Worm (Caenorhabditis elegans): Measurements from ENCODE around the gene pag-3.

Gene pag-3

DNA sequence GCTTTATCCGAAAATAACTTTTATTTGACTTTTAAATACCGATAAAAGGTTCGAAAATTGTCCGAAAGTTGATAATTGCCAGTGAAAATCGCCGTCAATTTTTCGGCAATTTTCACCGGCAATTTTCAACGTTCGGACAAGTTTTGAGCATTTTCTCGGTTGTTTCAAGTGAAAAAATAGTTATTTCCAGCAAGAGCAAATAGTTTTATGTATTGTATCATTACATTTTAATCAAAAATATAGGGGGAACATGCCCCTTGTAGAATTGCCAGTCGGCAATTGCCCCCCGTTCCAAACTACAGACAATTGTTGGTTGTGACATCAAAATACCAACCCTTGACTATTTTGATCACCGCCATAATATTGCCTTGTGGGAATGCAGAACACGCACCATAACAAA, 8.0 kb upstream of the pag-3 start, which contains the start of gene rgs-10:
rgs-10 (plus strand) TSS at position 301 of the 400 bp plus-strand sequence.
- TF ChIP-seq ceh-9 (tag; optimal IDR thresholded peaks at IDR 0.05) (no peak), pha-4 (tag; optimal IDR thresholded peaks at IDR 0.05) (no peak), fos-1 (tag; optimal IDR thresholded peaks at IDR 0.05) (no peak), elt-2 (tag; optimal IDR thresholded peaks at IDR 0.05) (no peak), ceh-16 (tag; optimal IDR thresholded peaks at IDR 0.05) (no peak), ceh-82 (tag; optimal IDR thresholded peaks at IDR 0.05) (no peak), jun-1 (tag; optimal IDR thresholded peaks at IDR 0.05) (no peak), daf-12 (tag; optimal IDR thresholded peaks at IDR 0.05) (no peak), nhr-28 (tag; optimal IDR thresholded peaks at IDR 0.05) (no peak), lin-39 (tag; optimal IDR thresholded peaks at IDR 0.05) (no peak), egl-5 (tag; optimal IDR thresholded peaks at IDR 0.05) (no peak), nhr-76 (tag; optimal IDR thresholded peaks at IDR 0.05) (no peak), nhr-43 (tag; optimal IDR thresholded peaks at IDR 0.05; ENCODE audit: poor library complexity, severe bottlenecking) (no peak), ztf-11 (tag; optimal IDR thresholded peaks at IDR 0.05) (no peak), fkh-2 (tag; optimal IDR thresholded peaks at IDR 0.05) (no peak), ama-1 (optimal IDR thresholded peaks at IDR 0.05) (no peak), snpc-4 (tag; optimal IDR thresholded peaks at IDR 0.05) (no peak), nhr-237 (tag; optimal IDR thresholded peaks at IDR 0.05) (no peak)

DNA sequence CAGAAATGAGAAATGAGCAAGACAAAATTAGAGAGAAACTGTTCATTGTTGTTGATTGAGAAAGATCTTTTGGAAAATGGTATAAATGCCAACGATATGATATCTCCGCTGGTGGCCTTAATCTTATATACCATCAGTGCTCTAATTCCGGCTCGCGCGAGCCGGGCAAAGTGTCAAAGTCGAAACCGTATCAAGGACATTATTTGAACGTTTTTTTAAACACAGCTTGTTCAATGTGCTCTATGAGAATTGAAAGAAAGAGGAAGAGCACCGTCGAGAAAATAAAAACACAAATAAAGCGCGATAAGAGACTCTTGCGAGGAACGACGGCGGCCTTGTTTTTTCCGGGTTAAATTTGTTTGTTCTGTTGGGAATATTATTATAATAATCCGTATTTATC, 7.0 kb upstream of the pag-3 start, which contains the start of gene idpp-3:
idpp-3 (minus strand) TSS at position 101 of the 400 bp plus-strand sequence.
- TF ChIP-seq ztf-4 (tag; optimal IDR thresholded peaks at IDR 0.05) (no peak), nhr-12 (tag; optimal IDR thresholded peaks at IDR 0.05) (no peak), nhr-43 (tag; optimal IDR thresholded peaks at IDR 0.05; ENCODE audit: poor library complexity, severe bottlenecking) (no peak), nhr-23 (tag; optimal IDR thresholded peaks at IDR 0.05) (no peak), daf-12 (tag; optimal IDR thresholded peaks at IDR 0.05) (no peak), snpc-4 (tag; optimal IDR thresholded peaks at IDR 0.05) (no peak), ceh-16 (tag; optimal IDR thresholded peaks at IDR 0.05) (no peak), R02D3.7 (tag; optimal IDR thresholded peaks at IDR 0.05) (no peak), ama-1 (optimal IDR thresholded peaks at IDR 0.05) (no peak), egl-5 (tag; optimal IDR thresholded peaks at IDR 0.05) (no peak), unc-39 (tag; optimal IDR thresholded peaks at IDR 0.05) (no peak), ZK546.5 (tag; optimal IDR thresholded peaks at IDR 0.05) (no peak), nhr-237 (tag; optimal IDR thresholded peaks at IDR 0.05) (no peak), unc-62 (GFP tag; optimal IDR thresholded peaks at IDR 0.05) (no peak)

DNA sequence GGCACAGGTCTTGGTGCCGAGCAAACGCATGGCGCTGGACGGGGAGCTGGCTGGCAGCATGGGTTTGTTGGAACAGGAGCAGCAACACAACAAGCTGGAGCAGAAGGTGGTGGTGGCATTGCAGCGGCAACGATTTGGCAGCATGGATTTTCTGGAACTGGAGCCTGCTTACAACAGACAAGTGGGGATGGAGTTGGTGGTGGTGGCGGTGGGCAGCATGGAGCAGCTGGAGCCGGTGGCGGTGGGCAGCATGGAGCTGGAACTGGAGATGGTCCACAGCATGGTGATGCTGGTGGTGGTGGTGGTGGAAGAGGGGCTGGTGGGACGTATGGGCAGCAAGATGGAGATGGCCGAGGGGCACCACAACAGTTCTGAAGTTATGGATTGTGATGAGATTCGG, 6.4 kb upstream of the pag-3 start:
- TF ChIP-seq ztf-4 (tag; optimal IDR thresholded peaks at IDR 0.05) (no peak), egl-27 (tag; optimal IDR thresholded peaks at IDR 0.05) (no peak), ceh-16 (tag; optimal IDR thresholded peaks at IDR 0.05) (no peak), lin-15B (tag; optimal IDR thresholded peaks at IDR 0.05) (no peak), nhr-23 (tag; optimal IDR thresholded peaks at IDR 0.05) (no peak)

DNA sequence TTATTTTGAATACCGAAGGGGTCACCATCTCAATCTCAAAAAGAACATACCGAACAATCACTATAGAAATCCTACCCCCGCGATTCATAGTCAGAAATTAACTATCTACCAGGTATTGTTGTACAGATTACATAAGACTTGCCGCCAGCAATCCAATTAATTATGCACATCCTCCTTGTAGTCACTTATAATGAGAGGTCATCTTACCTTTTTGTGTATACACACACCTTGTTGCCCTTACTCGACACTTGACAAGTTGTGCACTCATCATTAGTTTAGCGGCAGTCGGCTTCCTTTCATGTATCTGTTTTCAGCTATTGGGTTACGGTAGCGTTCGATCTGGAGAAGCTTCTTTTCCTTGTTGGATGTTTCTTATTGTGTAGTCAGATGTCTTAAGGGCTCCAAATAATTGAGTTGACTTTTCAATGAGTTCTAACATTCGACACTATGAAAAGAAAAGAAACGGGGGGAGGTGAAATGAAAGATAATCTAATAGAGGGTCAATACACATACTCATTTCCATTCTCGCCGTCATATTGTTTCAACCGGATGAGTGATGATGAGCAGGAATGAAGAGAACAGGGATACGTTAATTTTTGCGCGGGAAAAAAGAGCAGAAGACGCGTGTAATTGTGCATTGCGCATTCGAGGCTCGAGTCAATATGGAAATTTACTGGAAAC, 5.1 kb upstream of the pag-3 start:
- no peak for TF ChIP-seq ceh-28 (tag; optimal IDR thresholded peaks at IDR 0.05)
- no peak for TF ChIP-seq fos-1 (tag; optimal IDR thresholded peaks at IDR 0.05)
- no peak for TF ChIP-seq nhr-77 (tag; optimal IDR thresholded peaks at IDR 0.05)
- TF ChIP-seq R02D3.7 (tag; optimal IDR thresholded peaks at IDR 0.05) = no peak
- TF ChIP-seq mdl-1 (tag; optimal IDR thresholded peaks at IDR 0.05) = no peak
- TF ChIP-seq snpc-4 (tag; optimal IDR thresholded peaks at IDR 0.05) = no peak
- no peak for TF ChIP-seq ztf-11 (tag; optimal IDR thresholded peaks at IDR 0.05)
- TF ChIP-seq ceh-82 (tag; optimal IDR thresholded peaks at IDR 0.05) = no peak
- TF ChIP-seq mml-1 (tag; optimal IDR thresholded peaks at IDR 0.05) = no peak
- TF ChIP-seq fkh-10 (GFP tag; optimal IDR thresholded peaks at IDR 0.05) = no peak
- no peak for TF ChIP-seq ZK546.5 (tag; optimal IDR thresholded peaks at IDR 0.05)
- TF ChIP-seq unc-39 (tag; optimal IDR thresholded peaks at IDR 0.05) = no peak
- TF ChIP-seq eor-1 (tag; optimal IDR thresholded peaks at IDR 0.05) = no peak
- TF ChIP-seq pqm-1 (tag; optimal IDR thresholded peaks at IDR 0.05) = no peak
- no peak for TF ChIP-seq jun-1 (tag; optimal IDR thresholded peaks at IDR 0.05)
- TF ChIP-seq unc-62 (GFP tag; optimal IDR thresholded peaks at IDR 0.05) = no peak
- no peak for TF ChIP-seq lsy-12 (tag; optimal IDR thresholded peaks at IDR 0.05)
- TF ChIP-seq nhr-28 (tag; optimal IDR thresholded peaks at IDR 0.05) = no peak
- no peak for TF ChIP-seq nhr-237 (tag; optimal IDR thresholded peaks at IDR 0.05)
